Fruit fly (Drosophila melanogaster) whole organism, wandering third instar larva: ENCODE data around the gene CG33978.

Source experiments
- Abd-B ChIP-seq: fragments of >200 bp; optimal IDR thresholded peaks from 2 replicates; lab custom pipeline; 2017; ENCODE audit warnings: missing biosample characterization, missing genetic modification characterization
- CG32264 ChIP-seq: fragments of 200-800 bp; sonication (Bioruptor generic); optimal IDR thresholded peaks from 2 replicates; lab custom pipeline; 2016; ENCODE audit warnings: missing biosample characterization, missing genetic modification characterization
- CG9705 ChIP-seq: fragments of 200-800 bp; sonication (Bioruptor generic); optimal IDR thresholded peaks from 2 replicates; lab custom pipeline; 2018; ENCODE audit warnings: missing biosample characterization, mild to moderate bottlenecking, missing genetic modification characterization
- CrebA ChIP-seq: fragments of 200-800 bp; sonication (Bioruptor generic); optimal IDR thresholded peaks from 2 replicates; lab custom pipeline; 2016; ENCODE audit warnings: missing biosample characterization, mild to moderate bottlenecking, missing genetic modification characterization, borderline replicate concordance
- Dfd ChIP-seq: fragments of >200 bp; optimal IDR thresholded peaks from 2 replicates; lab custom pipeline; 2017; ENCODE audit warnings: missing biosample characterization, missing genetic modification characterization
- Dif ChIP-seq: fragments of 200-275, 200-300 bp; sonication (Bioruptor generic); optimal IDR thresholded peaks from 2 replicates; lab custom pipeline; 2018; ENCODE audit warnings: missing biosample characterization, missing genetic modification characterization; ENCODE audit not compliant: partially characterized antibody
- HLH106 ChIP-seq: fragments of 200-800 bp; optimal IDR thresholded peaks from 3 replicates; lab custom pipeline; 2019; ENCODE audit warnings: missing biosample characterization, mild to moderate bottlenecking, missing genetic modification characterization, moderate library complexity
- Hnf4 ChIP-seq: fragments of 200-800 bp; sonication (Bioruptor generic); optimal IDR thresholded peaks from 2 replicates; lab custom pipeline; 2016; ENCODE audit warnings: missing biosample characterization, mild to moderate bottlenecking, missing genetic modification characterization
- Hr78 ChIP-seq: fragments of >200 bp; optimal IDR thresholded peaks from 2 replicates; lab custom pipeline; 2017; ENCODE audit warnings: missing biosample characterization, missing genetic modification characterization
- Hr83 ChIP-seq: fragments of 200-300 bp; sonication (Bioruptor generic); optimal IDR thresholded peaks from 2 replicates; lab custom pipeline; 2016; ENCODE audit warnings: missing biosample characterization, mild to moderate bottlenecking, missing genetic modification characterization, moderate library complexity; ENCODE audit not compliant: poor library complexity, severe bottlenecking
- Jra ChIP-seq: sonication (Bioruptor generic); optimal IDR thresholded peaks from 2 replicates; lab custom pipeline; 2016; ENCODE audit warnings: missing biosample characterization, missing genetic modification characterization
- Mio ChIP-seq: sonication (Bioruptor generic); optimal IDR thresholded peaks from 2 replicates; lab custom pipeline; 2016; ENCODE audit warnings: missing biosample characterization, missing genetic modification characterization
- Myc ChIP-seq: fragments of >200 bp; optimal IDR thresholded peaks from 2 replicates; lab custom pipeline; 2017
- N ChIP-seq: fragments of >200 bp; optimal IDR thresholded peaks from 2 replicates; lab custom pipeline; 2018; ENCODE audit warnings: missing biosample characterization, missing external identifiers, missing genetic modification characterization
- OdsH ChIP-seq: fragments of 200-800 bp; sonication (Bioruptor generic); optimal IDR thresholded peaks from 2 replicates; lab custom pipeline; 2016; ENCODE audit warnings: missing biosample characterization, mild to moderate bottlenecking, missing genetic modification characterization
- brk ChIP-seq: fragments of 200-800 bp; sonication (Bioruptor generic); optimal IDR thresholded peaks from 2 replicates; lab custom pipeline; 2016; ENCODE audit warnings: missing biosample characterization, mild to moderate bottlenecking, missing genetic modification characterization
- dl ChIP-seq, 2 experiments: fragments of 175-275, 200-275 bp in 1 of 2; fragments of 200-275 bp in 1 of 2; sonication (Bioruptor generic); optimal IDR thresholded peaks; lab custom pipeline; 2018; ENCODE audit warnings: mild to moderate bottlenecking in 2 of 2, missing biosample characterization in 2 of 2, missing genetic modification characterization in 2 of 2, moderate library complexity in 2 of 2; ENCODE audit not compliant: partially characterized antibody in 2 of 2, insufficient read depth in 1 of 2
- dmrt93B ChIP-seq: fragments of 200-800 bp; sonication (Bioruptor generic); optimal IDR thresholded peaks from 2 replicates; lab custom pipeline; 2018; ENCODE audit warnings: missing biosample characterization, mild to moderate bottlenecking, missing genetic modification characterization
- ey ChIP-seq: fragments of 200-800 bp; sonication (Bioruptor generic); optimal IDR thresholded peaks from 2 replicates; lab custom pipeline; 2016; ENCODE audit warnings: missing biosample characterization, missing genetic modification characterization
- fru ChIP-seq: fragments of 200-800 bp; sonication (Bioruptor generic); optimal IDR thresholded peaks from 3 replicates; lab custom pipeline; 2016; ENCODE audit warnings: missing biosample characterization, mild to moderate bottlenecking, missing genetic modification characterization
- h ChIP-seq: fragments of 200-800 bp; sonication (Bioruptor generic); optimal IDR thresholded peaks from 3 replicates; lab custom pipeline; 2016; ENCODE audit warnings: missing biosample characterization, mild to moderate bottlenecking, missing genetic modification characterization
- jim ChIP-seq: fragments of 175-275, 200-325 bp; sonication (Bioruptor generic); optimal IDR thresholded peaks from 2 replicates; lab custom pipeline; 2016; ENCODE audit warnings: missing biosample characterization, mild to moderate bottlenecking, missing genetic modification characterization
- lola ChIP-seq: fragments of >200 bp; optimal IDR thresholded peaks from 2 replicates; lab custom pipeline; 2017; ENCODE audit warnings: missing biosample characterization, missing genetic modification characterization
- pan ChIP-seq: fragments of >200 bp; optimal IDR thresholded peaks from 2 replicates; lab custom pipeline; 2017
- psq ChIP-seq: fragments of 200-800 bp; sonication (Bioruptor generic); optimal IDR thresholded peaks from 3 replicates; lab custom pipeline; 2017; ENCODE audit warnings: missing biosample characterization, mild to moderate bottlenecking, missing genetic modification characterization, moderate library complexity
- sage ChIP-seq: fragments of 200-800 bp; sonication (Bioruptor generic); optimal IDR thresholded peaks from 2 replicates; lab custom pipeline; 2016; ENCODE audit warnings: missing biosample characterization, mild to moderate bottlenecking, missing genetic modification characterization
- sv ChIP-seq: fragments of 200-800 bp; sonication (Bioruptor generic); optimal IDR thresholded peaks from 3 replicates; lab custom pipeline; 2016; ENCODE audit warnings: missing biosample characterization, missing genetic modification characterization
- usp ChIP-seq: fragments of >200 bp; optimal IDR thresholded peaks from 2 replicates; lab custom pipeline; 2017; ENCODE audit warnings: missing biosample characterization, missing genetic modification characterization
- woc ChIP-seq: sonication (Bioruptor generic); optimal IDR thresholded peaks from 2 replicates; lab custom pipeline; 2016; ENCODE audit warnings: missing biosample characterization, mild to moderate bottlenecking, missing genetic modification characterization

CG33978 gene

dm6 chr4:175245-175644 is at the start of gene CG33978:
TSS of gene CG33978 (minus strand) at chr4:175639.
- TF ChIP-seq jim, result no peak
- no peak for TF ChIP-seq HLH106 (tag; lab: Kevin White, UChicago)
- TF ChIP-seq brk (GFP tag; lab: Kevin White, UChicago), result no peak
- TF ChIP-seq fru (GFP tag; lab: Kevin White, UChicago), result no peak
- TF ChIP-seq Mio (GFP tag; lab: Kevin White, UChicago), result no peak
- no peak for TF ChIP-seq Myc (lab: Kevin White, UChicago)
- TF ChIP-seq ey (GFP tag; lab: Kevin White, UChicago), result no peak
- TF ChIP-seq OdsH, result no peak
- no peak for TF ChIP-seq sv (GFP tag; lab: Kevin White, UChicago)
- no peak for TF ChIP-seq Jra (GFP tag; lab: Kevin White, UChicago)
- no peak for TF ChIP-seq dl (GFP tag; optimal IDR thresholded peaks at IDR 0.05; lab: Kevin White, UChicago; ENCODE audit: insufficient read depth in 1 of 2, partially characterized antibody in 2 of 2)
- no peak for TF ChIP-seq dmrt93B (GFP tag; lab: Kevin White, UChicago)
- no peak for TF ChIP-seq Dfd (GFP tag; lab: Kevin White, UChicago)
- no peak for TF ChIP-seq CG32264
- TF ChIP-seq sage, result no peak
- TF ChIP-seq Hr78 (GFP tag; lab: Kevin White, UChicago), result no peak

DNA sequence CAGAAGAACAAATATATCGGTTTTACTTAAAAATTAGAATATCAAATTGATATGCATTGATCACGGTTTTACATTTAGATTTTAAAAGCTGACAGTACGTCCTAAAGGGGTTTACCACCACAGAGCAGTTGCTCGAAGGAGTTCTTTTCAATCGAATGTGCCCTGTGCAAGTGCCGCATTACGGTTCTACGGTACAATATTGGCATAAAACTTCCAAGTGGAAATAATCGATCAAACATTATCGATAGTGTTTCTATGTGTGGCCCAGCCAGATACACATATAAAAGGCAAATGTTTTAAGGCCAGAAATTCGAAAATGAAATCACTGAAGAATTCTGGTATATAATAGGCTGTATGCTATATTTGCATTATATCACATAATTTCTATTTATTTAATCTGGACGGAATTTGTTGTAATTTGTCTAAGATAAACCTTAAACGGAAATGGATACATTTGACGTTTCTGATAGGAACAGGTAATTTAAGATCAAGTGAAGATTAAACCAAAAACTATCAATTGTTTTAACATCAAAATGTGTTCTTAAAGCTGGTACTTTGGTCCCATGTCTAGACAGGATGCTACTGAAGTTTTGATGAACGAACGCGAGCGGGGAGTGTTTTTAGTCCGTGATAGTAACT is 34.7 kb upstream of the CG33978 start, which contains the start of gene Crk:
TSS of gene Crk (plus strand) at position 214 of the 639 bp plus-strand sequence.
- TF ChIP-seq Dfd (GFP tag; lab: Kevin White, UChicago), result no peak
- peak; percentile 90 for TF ChIP-seq lola (GFP tag; lab: Kevin White, UChicago)
- peak; percentile 4 for TF ChIP-seq Hnf4 (GFP tag; lab: Kevin White, UChicago)
- TF ChIP-seq ey (GFP tag; lab: Kevin White, UChicago), result no peak
- TF ChIP-seq Hr83 (GFP tag; lab: Kevin White, UChicago), result peak; percentile 28
- TF ChIP-seq HLH106 (tag; lab: Kevin White, UChicago), result no peak
- TF ChIP-seq sv (GFP tag; lab: Kevin White, UChicago), result no peak
- no peak for TF ChIP-seq Dif (GFP tag; lab: Kevin White, UChicago)
- TF ChIP-seq woc, result peak; percentile 86
- peak; percentile 19 for TF ChIP-seq Myc (lab: Kevin White, UChicago)
- peak; percentile 35 for TF ChIP-seq brk (GFP tag; lab: Kevin White, UChicago)
- TF ChIP-seq Hr78 (GFP tag; lab: Kevin White, UChicago), result peak; percentile 91
- TF ChIP-seq Abd-B (GFP tag; lab: Kevin White, UChicago), result no peak
- no peak for TF ChIP-seq psq (GFP tag; lab: Kevin White, UChicago)
- no peak for TF ChIP-seq CG9705 (GFP tag; lab: Kevin White, UChicago)
- TF ChIP-seq N (GFP tag; lab: Kevin White, UChicago), result peak; percentile 99

- TF ChIP-seq CrebA (GFP tag; lab: Kevin White, UChicago), result no peak
- TF ChIP-seq N (GFP tag; lab: Kevin White, UChicago), result peak; percentile 88
- peak; percentile 62 for TF ChIP-seq Hr78 (GFP tag; lab: Kevin White, UChicago)
- peak; percentile 45 for TF ChIP-seq sage
- no peak for TF ChIP-seq Abd-B (GFP tag; lab: Kevin White, UChicago)
- TF ChIP-seq brk (GFP tag; lab: Kevin White, UChicago), result peak; percentile 2
- peak; percentile 85 for TF ChIP-seq woc
- TF ChIP-seq Myc (lab: Kevin White, UChicago), result peak; percentile 26
- no peak for TF ChIP-seq CG9705 (GFP tag; lab: Kevin White, UChicago)
Measured at dm6 chr4:205671-206252, 30.3 kb upstream of the CG33978 start, which contains the start of gene CG31998. TSS of gene CG31998 (minus strand) at chr4:205945.

DNA sequence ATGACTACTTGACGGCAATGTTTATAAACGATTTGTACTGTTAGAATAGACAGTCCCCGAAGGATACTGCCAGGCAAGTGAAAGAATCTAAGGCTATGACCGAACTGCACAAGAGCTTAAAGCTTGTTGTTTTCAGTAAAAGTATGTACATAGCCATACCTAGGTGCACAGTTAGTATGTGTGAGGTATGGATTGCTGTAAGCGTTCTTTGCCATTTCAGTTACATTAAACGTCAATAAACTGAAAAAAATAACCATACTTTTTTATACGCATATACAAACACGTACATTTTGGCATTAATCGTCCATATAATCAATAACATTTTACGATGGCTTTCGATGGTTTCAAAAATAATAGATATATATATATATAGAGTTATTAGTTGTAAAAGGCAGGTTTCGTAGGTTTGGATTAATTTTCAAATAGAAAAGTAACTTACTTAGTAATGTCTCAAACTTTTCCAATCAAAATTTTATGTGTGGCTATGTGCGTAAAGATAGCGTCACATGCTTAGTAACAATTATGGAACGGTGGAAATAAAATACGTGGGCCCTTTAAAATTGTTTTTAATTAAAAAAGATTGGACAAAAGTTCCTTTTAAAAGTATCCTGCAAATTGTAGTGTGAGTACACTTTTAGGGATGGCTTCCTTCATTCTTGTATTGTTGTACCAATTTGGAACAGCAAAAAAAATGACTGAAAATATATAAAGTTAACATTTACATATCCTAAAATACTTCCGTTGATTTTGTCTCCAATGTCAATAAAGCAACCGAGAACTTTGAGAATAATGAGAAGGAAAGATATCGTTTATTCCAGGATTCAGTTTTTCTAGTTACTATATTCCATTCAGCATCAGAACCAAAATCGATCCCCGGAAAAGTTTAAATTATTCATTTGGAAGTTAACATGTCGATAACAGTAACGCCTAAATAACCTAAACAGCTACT is 18.2 kb upstream of the CG33978 start, which contains the start of gene Abcd1:
TSS of gene Abcd1 (minus strand) at position 444 of the 949 bp plus-strand sequence.
- TF ChIP-seq N (GFP tag; lab: Kevin White, UChicago), result peak; percentile 52
- TF ChIP-seq psq (GFP tag; lab: Kevin White, UChicago), result no peak
- no peak for TF ChIP-seq dl (GFP tag; optimal IDR thresholded peaks at IDR 0.05; lab: Kevin White, UChicago; ENCODE audit: insufficient read depth in 1 of 2, partially characterized antibody in 2 of 2)
- no peak for TF ChIP-seq usp (GFP tag; lab: Kevin White, UChicago)
- no peak for TF ChIP-seq CG9705 (GFP tag; lab: Kevin White, UChicago)
- TF ChIP-seq h, result no peak
- no peak for TF ChIP-seq CG32264
- no peak for TF ChIP-seq lola (GFP tag; lab: Kevin White, UChicago)
- peak; percentile 69 for TF ChIP-seq woc
- TF ChIP-seq sv (GFP tag; lab: Kevin White, UChicago), result no peak
- TF ChIP-seq sage, result no peak
- no peak for TF ChIP-seq dmrt93B (GFP tag; lab: Kevin White, UChicago)
- TF ChIP-seq Dif (GFP tag; lab: Kevin White, UChicago), result no peak
- no peak for TF ChIP-seq brk (GFP tag; lab: Kevin White, UChicago)
- TF ChIP-seq pan (lab: Kevin White, UChicago), result no peak
